Worm (Caenorhabditis elegans): ENCODE data around the gene cest-1.1.
"Not testable (repeated sequence)": the region's sequence is repeated elsewhere in the genome, so short reads cannot be mapped to it uniquely, and the experiment has no call there.

DNA sequence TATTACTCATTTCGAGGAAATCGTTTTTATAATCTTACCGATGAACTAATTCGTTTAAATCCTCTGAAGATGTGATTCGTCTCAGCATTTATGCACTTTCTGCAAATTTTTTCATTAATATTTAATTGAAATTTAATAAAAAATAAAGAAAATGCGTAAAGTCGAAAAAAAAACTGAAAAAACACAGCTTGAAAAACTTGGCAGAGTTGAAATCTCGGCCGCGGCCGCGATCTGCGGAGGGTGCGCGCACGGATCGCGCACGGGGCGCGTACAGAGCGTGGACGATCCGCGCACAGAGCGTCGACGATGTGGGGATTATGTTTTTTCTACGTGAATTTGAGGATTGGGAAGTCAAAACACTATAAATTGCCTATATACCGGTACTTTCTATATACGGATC, 28.8 kb downstream of the cest-1.1 start, which contains the start of gene AH10.4:
- TF ChIP-seq aly-1 (tag; optimal IDR thresholded peaks at IDR 0.05); B0310.2 (tag; optimal IDR thresholded peaks at IDR 0.05); ama-1 (optimal IDR thresholded peaks at IDR 0.05); tra-4 (tag; optimal IDR thresholded peaks at IDR 0.05); flt-1 (GFP tag; IDR thresholded peaks at IDR 0.05); ceh-13 (GFP tag; optimal IDR thresholded peaks at IDR 0.05): not testable (repeated sequence)

Data from whole organism, early embryonic.